Worm (Caenorhabditis elegans) whole organism, L4/young adult: ENCODE data around the gene rnp-7.
A peak's percentile ranks its signal among the peaks of the same experiment; 100 is the strongest.

Source experiments
- W03F9.2 ChIP-seq: fragments of 150-350 bp; optimal IDR thresholded peaks from 2 replicates; lab custom pipeline; 2014; ENCODE audit warnings: missing biosample characterization, missing genetic modification characterization
- dao-5 ChIP-seq: sonication (generic microtip); optimal IDR thresholded peaks from 2 replicates; lab custom pipeline; 2016; ENCODE audit warnings: missing genotype, missing genetic modification characterization, moderate library complexity, missing compliant biosample characterization
- him-1 ChIP-seq: sonication (generic microtip); optimal IDR thresholded peaks from 2 replicates; lab custom pipeline; 2016; ENCODE audit warnings: missing genotype, missing genetic modification reagents, missing genetic modification characterization, missing compliant biosample characterization

Gene rnp-7

ce11 chrIII:7188300-7189052 lies 27.5 kb upstream of the rnp-7 start, which contains the start of the genes F37C12.21 and F37C12.10:
F37C12.21 (plus strand) TSS chrIII:7188357.
F37C12.10 (minus strand) TSS chrIII:7188384.
- TF ChIP-seq dao-5, result no peak
- TF ChIP-seq him-1 (tag; lab: Kevin White, UChicago), result no peak
- no peak for TF ChIP-seq W03F9.2

- TF ChIP-seq him-1 (tag; lab: Kevin White, UChicago) (no peak), dao-5 (no peak), W03F9.2 (no peak)
Observed at ce11 chrIII:7185473-7185872, 24.5 kb upstream of the rnp-7 start, which contains the start of gene F37C12.14. F37C12.14 (minus strand) TSS chrIII:7185573.

ce11 chrIII:7184022-7184421 lies 23.1 kb upstream of the rnp-7 start, which contains the start of gene yju-2:
yju-2 (plus strand) TSS chrIII:7184336.
- TF ChIP-seq dao-5 (no peak), him-1 (tag; lab: Kevin White, UChicago) (no peak), W03F9.2 (no peak)

- TF ChIP-seq him-1 (tag; lab: Kevin White, UChicago) (no peak), dao-5 (no peak), W03F9.2 (no peak)
Observed at ce11 chrIII:7181822-7182221, 20.9 kb upstream of the rnp-7 start, which contains the start of gene epg-4. epg-4 (plus strand) TSS chrIII:7182167.

- TF ChIP-seq W03F9.2, result no peak
- no peak for TF ChIP-seq him-1 (tag; lab: Kevin White, UChicago)
- TF ChIP-seq dao-5, result no peak
Observed at ce11 chrIII:7180613-7181012, 19.7 kb upstream of the rnp-7 start, which contains the start of gene ndab-2. ndab-2 (plus strand) TSS chrIII:7180752.

- TF ChIP-seq W03F9.2, result peak; percentile 72
- TF ChIP-seq dao-5, result no peak
- peak; percentile 26 for TF ChIP-seq him-1 (tag; lab: Kevin White, UChicago)
Observed at ce11 chrIII:7179538-7180301, 18.8 kb upstream of the rnp-7 start, which contains the start of the genes rps-14 and rpl-36. rps-14 (minus strand) TSS chrIII:7179588. rpl-36 (plus strand) TSS chrIII:7180251.

- TF ChIP-seq him-1 (tag; lab: Kevin White, UChicago) (no peak), dao-5 (no peak), W03F9.2 (no peak)
Observed at ce11 chrIII:7178497-7178896, 17.5 kb upstream of the rnp-7 start.

- TF ChIP-seq W03F9.2 (no peak), him-1 (tag; lab: Kevin White, UChicago) (no peak), dao-5 (no peak)
Observed at ce11 chrIII:7170090-7170489, 9.1 kb upstream of the rnp-7 start.

- TF ChIP-seq dao-5, result no peak
- no peak for TF ChIP-seq him-1 (tag; lab: Kevin White, UChicago)
Observed at ce11 chrIII:7167568-7167937, 6.6 kb upstream of the rnp-7 start, which contains the start of gene acs-4. acs-4 (plus strand) TSS chrIII:7167838.

- TF ChIP-seq him-1 (tag; lab: Kevin White, UChicago) (peak; percentile 59), dao-5 (no peak), W03F9.2 (no peak)
Observed at ce11 chrIII:7166664-7167567, 6.0 kb upstream of the rnp-7 start.

ce11 chrIII:7165816-7166229 lies 4.9 kb upstream of the rnp-7 start:
- TF ChIP-seq W03F9.2 (no peak), him-1 (tag; lab: Kevin White, UChicago) (no peak), dao-5 (no peak)

ce11 chrIII:7165276-7165675 lies 4.3 kb upstream of the rnp-7 start:
- no peak for TF ChIP-seq dao-5
- no peak for TF ChIP-seq him-1 (tag; lab: Kevin White, UChicago)
- TF ChIP-seq W03F9.2, result no peak

- TF ChIP-seq him-1 (tag; lab: Kevin White, UChicago), result peak; percentile 75
- TF ChIP-seq W03F9.2, result peak; percentile 95
- no peak for TF ChIP-seq dao-5
Observed at ce11 chrIII:7162065-7162762, 1.3 kb upstream of the rnp-7 start, which contains the start of the genes syf-2 and K04G7.1. syf-2 (minus strand) TSS chrIII:7162115. K04G7.1 (plus strand) TSS chrIII:7162712.
